Worm (Caenorhabditis elegans) whole organism, L4 larva: ENCODE data around the gene pfn-3.
A peak's percentile ranks its signal among the peaks of the same experiment; 100 is the strongest.
"Not testable (repeated sequence)": the region's sequence is repeated elsewhere in the genome, so short reads cannot be mapped to it uniquely, and the experiment has no call there.

Source experiments
- F26F4.8 ChIP-seq: fragments of 200-800 bp; sonication (Bioruptor generic); conservative IDR thresholded peaks from 2 replicates; pipeline ENCODE4 v1.3.6; 2022; ENCODE audit warnings: missing genetic modification characterization, missing compliant biosample characterization
- F44E2.7 ChIP-seq: fragments of 200-800 bp; sonication (Bioruptor generic); IDR thresholded peaks from 2 replicates; pipeline ENCODE4 v2.1.2; 2022; ENCODE audit warnings: missing genetic modification characterization, missing compliant biosample characterization
- T26A8.4 ChIP-seq: fragments of 200-800 bp; sonication (Bioruptor generic); IDR thresholded peaks from 2 replicates; pipeline ENCODE4 v1.3.6; 2022; ENCODE audit warnings: missing genetic modification characterization, missing compliant biosample characterization
- Y5F2A.4 ChIP-seq: fragments of 200-800 bp; sonication (Bioruptor generic); optimal IDR thresholded peaks from 2 replicates; lab custom pipeline; 2018; ENCODE audit warnings: mild to moderate bottlenecking, missing genetic modification characterization, missing compliant biosample characterization
- aha-1 ChIP-seq: fragments of 150-350 bp; peaks from one replicate; lab custom pipeline; 2014; ENCODE audit warnings: missing biosample characterization, missing genetic modification characterization
- arid-1 ChIP-seq: fragments of 200-800 bp; sonication (Bioruptor generic); conservative IDR thresholded peaks from 2 replicates; pipeline ENCODE4 v1.3.6; 2022; ENCODE audit warnings: missing genetic modification reagents, missing genetic modification characterization, missing compliant biosample characterization
- attf-4 ChIP-seq: sonication (generic microtip); optimal IDR thresholded peaks from 3 replicates; lab custom pipeline; 2017; ENCODE audit warnings: missing biosample characterization, missing genetic modification characterization
- ceh-32 ChIP-seq: sonication (generic microtip); optimal IDR thresholded peaks from 2 replicates; lab custom pipeline; 2016; ENCODE audit warnings: mild to moderate bottlenecking, missing genetic modification characterization, missing compliant biosample characterization; ENCODE audit not compliant: poor library complexity
- ceh-44 ChIP-seq: fragments of 200-800 bp; sonication (Bioruptor generic); IDR thresholded peaks from 2 replicates; pipeline ENCODE4 v1.3.6; 2022; ENCODE audit warnings: missing genetic modification reagents, missing genetic modification characterization, missing compliant biosample characterization
- ctbp-1 ChIP-seq: fragments of 200-800 bp; sonication (Bioruptor generic); IDR thresholded peaks from 2 replicates; pipeline ENCODE4 v1.3.6; 2022; ENCODE audit warnings: missing genetic modification reagents, missing genetic modification characterization, missing compliant biosample characterization
- daf-16 ChIP-seq, 3 experiments: sonication (generic microtip); optimal IDR thresholded peaks; 2 replicates each; lab custom pipeline; 2016 to 2017; ENCODE audit warnings: missing genetic modification characterization in 3 of 3, missing genetic modification reagents in 3 of 3, mild to moderate bottlenecking in 2 of 3, missing compliant biosample characterization in 2 of 3, missing biosample characterization in 1 of 3, moderate library complexity in 1 of 3
- dmd-6 ChIP-seq: fragments of 200-800 bp; sonication (Bioruptor generic); IDR thresholded peaks from 2 replicates; pipeline ENCODE4 v1.3.6; 2022; ENCODE audit warnings: missing genetic modification reagents, missing genetic modification characterization, missing compliant biosample characterization
- dmd-8 ChIP-seq: fragments of 200-800 bp; sonication (Bioruptor generic); IDR thresholded peaks from 2 replicates; pipeline ENCODE4 v1.3.6; 2022; ENCODE audit warnings: missing genetic modification characterization, missing compliant biosample characterization
- dmd-9 ChIP-seq: fragments of 200-800 bp; sonication (Bioruptor generic); IDR thresholded peaks from 2 replicates; pipeline ENCODE4 v1.3.6; 2022; ENCODE audit warnings: missing genetic modification reagents, missing genetic modification characterization, missing compliant biosample characterization
- egl-43 ChIP-seq: fragments of 200-800 bp; sonication (Bioruptor generic); IDR thresholded peaks from 2 replicates; pipeline ENCODE4 v1.3.6; 2022; ENCODE audit warnings: missing genetic modification reagents, missing genetic modification characterization, missing compliant biosample characterization
- hlh-11 ChIP-seq: fragments of 200-800 bp; sonication (Bioruptor generic); optimal IDR thresholded peaks from 2 replicates; lab custom pipeline; 2018; ENCODE audit warnings: mild to moderate bottlenecking, missing genetic modification characterization, missing compliant biosample characterization
- lim-7 ChIP-seq: fragments of 200-800 bp; sonication (Bioruptor generic); IDR thresholded peaks from 2 replicates; pipeline ENCODE4 v1.3.6; 2022; ENCODE audit warnings: missing genetic modification characterization, missing compliant biosample characterization
- lin-1 ChIP-seq: fragments of 200-800 bp; sonication (Bioruptor generic); IDR thresholded peaks from 2 replicates; pipeline ENCODE4 v1.3.6; 2022; ENCODE audit warnings: missing genetic modification reagents, missing genetic modification characterization, missing compliant biosample characterization
- lin-15B ChIP-seq: fragments of 150-350 bp; sonication (generic microtip); optimal IDR thresholded peaks from 3 replicates; lab custom pipeline; 2014; ENCODE audit warnings: missing biosample characterization, missing genetic modification characterization
- lin-38 ChIP-seq: fragments of 200-800 bp; sonication (Bioruptor generic); IDR thresholded peaks from 2 replicates; pipeline ENCODE4 v1.3.6; 2022; ENCODE audit warnings: missing genetic modification reagents, missing genetic modification characterization, missing compliant biosample characterization
- mdt-29 ChIP-seq: fragments of 200-800 bp; sonication (Bioruptor generic); IDR thresholded peaks from 2 replicates; pipeline ENCODE4 v1.3.6; 2022; ENCODE audit warnings: missing genetic modification reagents, missing genetic modification characterization, missing compliant biosample characterization
- mep-1 ChIP-seq: fragments of 150-350 bp; sonication (generic microtip); optimal IDR thresholded peaks from 3 replicates; lab custom pipeline; 2014; ENCODE audit warnings: missing biosample characterization, missing genetic modification characterization
- mes-2 ChIP-seq: sonication (generic microtip); optimal IDR thresholded peaks from 2 replicates; lab custom pipeline; 2016; ENCODE audit warnings: missing genotype, mild to moderate bottlenecking, missing genetic modification characterization, missing compliant biosample characterization; ENCODE audit not compliant: poor library complexity, severe bottlenecking
- mxl-3 ChIP-seq: fragments of 200-800 bp; sonication (Bioruptor generic); optimal IDR thresholded peaks from 2 replicates; lab custom pipeline; 2018; ENCODE audit warnings: mild to moderate bottlenecking, missing genetic modification characterization, missing compliant biosample characterization
- nhr-10 ChIP-seq: fragments of 150-350 bp; optimal IDR thresholded peaks from 2 replicates; lab custom pipeline; 2014; ENCODE audit warnings: missing biosample characterization, missing genetic modification characterization
- nhr-237 ChIP-seq: sonication (generic microtip); optimal IDR thresholded peaks from 2 replicates; lab custom pipeline; 2017; ENCODE audit warnings: missing biosample characterization, missing genetic modification characterization
- nhr-48 ChIP-seq: sonication (generic microtip); optimal IDR thresholded peaks from 2 replicates; lab custom pipeline; 2016; ENCODE audit warnings: mild to moderate bottlenecking, missing genetic modification characterization, missing compliant biosample characterization
- pha-4 ChIP-seq, 2 experiments: fragments of 150-350 bp in 1 of 2; fragments of 200-800 bp in 1 of 2; sonication (Bioruptor generic) in 1 of 2; IDR thresholded peaks in 1 of 2; optimal IDR thresholded peaks in 1 of 2; 2 replicates each; pipeline versions ENCODE4 v1.3.6 to Lab custom; 2014 to 2022; ENCODE audit warnings: missing genetic modification characterization in 2 of 2, missing genetic modification reagents in 2 of 2, missing biosample characterization in 1 of 2, missing compliant biosample characterization in 1 of 2
- set-16 ChIP-seq: fragments of 200-800 bp; sonication (Bioruptor generic); IDR thresholded peaks from 2 replicates; pipeline ENCODE4 v1.3.6; 2022; ENCODE audit warnings: missing genetic modification reagents, missing genetic modification characterization, missing compliant biosample characterization
- unc-62 ChIP-seq, 3 experiments: fragments of 150-350 bp in 1 of 3; sonication (generic microtip); optimal IDR thresholded peaks in 2 of 3; peaks in 1 of 3; 1 replicate in 1 of 3; 2 replicates in 2 of 3; lab custom pipeline; 2014 to 2017; ENCODE audit warnings: missing biosample characterization in 3 of 3, missing genetic modification characterization in 3 of 3, missing genetic modification reagents in 3 of 3, missing genotype in 1 of 3
- vab-7 ChIP-seq: fragments of 200-800 bp; sonication (Bioruptor generic); IDR thresholded peaks from 2 replicates; pipeline ENCODE4 v1.3.6; 2022; ENCODE audit warnings: missing genetic modification reagents, missing genetic modification characterization, missing compliant biosample characterization
- zfp-3 ChIP-seq: fragments of 200-800 bp; sonication (Bioruptor generic); conservative IDR thresholded peaks from 2 replicates; pipeline ENCODE4 v1.3.6; 2022; ENCODE audit warnings: missing genetic modification reagents, missing genetic modification characterization, missing compliant biosample characterization
- ztf-7 ChIP-seq: fragments of 150-350 bp; optimal IDR thresholded peaks from 2 replicates; lab custom pipeline; 2014; ENCODE audit warnings: missing biosample characterization, missing genetic modification characterization

Gene pfn-3

DNA sequence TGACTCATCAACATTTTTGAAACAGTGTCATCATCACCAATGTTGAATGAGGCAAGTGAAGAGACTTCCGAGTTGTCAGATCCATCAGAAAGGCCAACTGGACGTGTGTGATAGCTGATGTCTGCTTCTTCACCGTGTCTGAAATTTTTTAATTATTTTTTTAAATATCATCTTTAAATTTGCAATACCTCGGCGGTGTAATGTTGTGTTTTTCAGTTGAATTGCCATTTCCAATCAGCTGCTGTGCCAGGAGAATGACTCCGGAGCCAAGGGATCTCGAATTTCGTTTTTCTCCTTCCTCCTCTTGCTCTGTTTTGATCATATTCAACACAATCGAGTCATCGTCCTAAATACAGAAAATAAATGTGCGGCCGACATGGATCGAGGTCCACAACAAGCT is 4.6 kb upstream of the pfn-3 start:
- TF ChIP-seq aha-1 (tag; lab: Kevin White, UChicago) (peak; percentile 6), nhr-48 (no peak), unc-62 (GFP tag; optimal IDR thresholded peaks at IDR 0.05 in 1 of 2; lab: Kevin White, UChicago) (peak in 1 of 2 experiments; percentile 96), unc-62 (tag; optimal IDR thresholded peaks at IDR 0.05; lab: Kevin White, UChicago) (no peak)

DNA sequence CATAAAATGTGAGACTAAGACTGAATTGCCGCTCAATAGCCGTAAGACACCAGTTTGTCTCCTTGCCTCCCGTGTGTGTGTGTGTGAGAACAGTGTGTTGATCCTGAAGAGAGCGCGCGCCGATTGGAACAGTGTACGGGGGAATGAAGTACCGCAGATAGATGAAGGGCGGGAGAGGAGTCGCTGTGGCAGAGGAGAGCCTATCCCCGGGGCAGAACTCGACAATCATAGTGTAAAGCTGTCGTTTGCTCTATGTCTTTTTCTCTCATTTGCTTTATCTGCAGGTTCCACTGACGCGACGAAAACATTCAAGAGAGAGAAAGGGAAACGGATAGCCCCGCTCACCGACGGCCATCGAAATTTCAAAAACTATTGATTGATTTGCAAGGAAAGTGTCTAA is 1.5 kb upstream of the pfn-3 start:
- TF ChIP-seq Y5F2A.4 = no peak
- peak in 1 of 2 experiments; percentile 23 for TF ChIP-seq daf-16 (GFP tag; optimal IDR thresholded peaks at IDR 0.05; lab: Kevin White, UChicago)
- no peak for TF ChIP-seq daf-16 (tag; optimal IDR thresholded peaks at IDR 0.05; lab: Kevin White, UChicago)
- TF ChIP-seq mxl-3 = peak; percentile 19
- TF ChIP-seq lin-15B (tag; lab: Kevin White, UChicago) = no peak
- TF ChIP-seq F44E2.7 (GFP tag; lab: Robert Waterston, UW) = 0 out of 2 replicates have a peak, but pooled peaks have one; percentile 34
- TF ChIP-seq mes-2 (tag; lab: Kevin White, UChicago) = peak; percentile 8
- peak; percentile 24 for TF ChIP-seq hlh-11 (tag; lab: Kevin White, UChicago)
- no peak for TF ChIP-seq ceh-32 (tag; lab: Kevin White, UChicago)
- no peak for TF ChIP-seq pha-4 (GFP tag; IDR thresholded peaks at IDR 0.05; lab: Robert Waterston, UW)
- TF ChIP-seq pha-4 (tag; optimal IDR thresholded peaks at IDR 0.05; lab: Kevin White, UChicago) = no peak
- peak; percentile 22; the same call in 1 of the 2 replicates for TF ChIP-seq set-16 (GFP tag; lab: Robert Waterston, UW)

DNA sequence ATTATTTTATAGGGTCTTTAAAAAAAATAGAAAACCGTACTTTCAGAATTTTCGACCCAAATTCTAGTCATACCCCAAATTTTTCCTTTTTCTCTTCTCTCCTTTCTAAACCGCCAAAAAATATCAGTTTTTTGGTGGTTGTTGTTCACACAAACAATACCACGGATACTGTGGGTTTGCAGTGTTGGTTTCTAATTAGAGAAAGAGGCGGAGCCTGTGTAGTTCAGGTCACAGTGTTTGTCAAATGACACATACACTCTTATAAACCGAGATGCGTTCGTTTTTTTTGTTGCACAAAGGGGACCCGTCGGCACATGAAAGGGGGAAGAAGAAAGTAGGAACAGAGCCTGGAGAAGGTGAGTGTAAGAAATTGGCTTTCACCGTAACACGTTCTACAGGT is 8.3 kb downstream of the pfn-3 start, which contains the start of gene lim-6:
Gene lim-6, plus strand, starts transcription at position 301 of the 400 bp plus-strand sequence.
- no peak for TF ChIP-seq mep-1 (tag; lab: Kevin White, UChicago)
- no peak for TF ChIP-seq mdt-29 (GFP tag; lab: Robert Waterston, UW)
- TF ChIP-seq F44E2.7 (GFP tag; lab: Robert Waterston, UW) = no peak
- TF ChIP-seq set-16 (GFP tag; lab: Robert Waterston, UW) = no peak
- no peak for TF ChIP-seq nhr-237 (tag; lab: Kevin White, UChicago)
- TF ChIP-seq attf-4 (tag; lab: Kevin White, UChicago) = no peak
- no peak for TF ChIP-seq ztf-7 (tag; lab: Kevin White, UChicago)
- TF ChIP-seq lim-7 = no peak
- no peak for TF ChIP-seq nhr-10 (tag; lab: Kevin White, UChicago)
- no peak for TF ChIP-seq arid-1 (GFP tag; lab: Robert Waterston, UW)

DNA sequence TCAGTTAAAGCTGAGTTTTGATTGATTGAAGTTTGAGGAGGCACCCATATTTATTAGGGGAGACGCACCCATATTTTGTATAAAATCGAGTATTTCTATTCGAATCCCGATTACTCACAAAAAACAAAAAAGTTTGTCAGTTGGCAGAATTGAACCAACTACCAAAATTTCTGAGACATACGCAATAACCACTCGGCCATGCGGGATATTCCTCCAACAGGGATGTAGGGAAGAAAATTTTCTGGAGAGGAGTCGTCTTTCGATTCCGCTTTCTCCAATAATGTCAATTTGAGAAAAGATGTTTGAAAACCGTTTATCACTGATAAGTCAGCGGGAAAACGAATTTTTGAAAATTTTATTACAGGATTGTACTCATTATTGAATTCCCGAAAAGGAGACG is 9.9 kb downstream of the pfn-3 start:
- TF ChIP-seq dmd-8 (peak; percentile 60), egl-43 (peak; percentile 77), lin-38 (GFP tag; lab: Robert Waterston, UW) (peak; percentile 56; the same call in 1 of the 2 replicates), ceh-44 (GFP tag; lab: Robert Waterston, UW) (0 out of 2 replicates have a peak, but pooled peaks have one; percentile 37), dmd-6 (GFP tag; lab: Robert Waterston, UW) (peak; percentile 21; the same call in 1 of the 2 replicates), arid-1 (GFP tag; lab: Robert Waterston, UW) (peak; percentile 58; the same call in 1 of the 2 replicates), vab-7 (GFP tag; lab: Robert Waterston, UW) (peak; percentile 11; the same call in 1 of the 2 replicates), pha-4 (GFP tag; IDR thresholded peaks at IDR 0.05; lab: Robert Waterston, UW) (peak; percentile 22; the same call in 1 of the 2 replicates), lim-7 (peak; percentile 73; the same call in 1 of the 2 replicates), F26F4.8 (GFP tag; lab: Robert Waterston, UW) (0 out of 2 replicates have a peak, but pooled peaks have one; percentile 44), lin-1 (GFP tag; lab: Robert Waterston, UW) (0 out of 2 replicates have a peak, but pooled peaks have one; percentile 32), dmd-9 (GFP tag; lab: Robert Waterston, UW) (0 out of 2 replicates have a peak, but pooled peaks have one; percentile 8), zfp-3 (GFP tag; lab: Robert Waterston, UW) (peak; percentile 41; the same call in 1 of the 2 replicates), ctbp-1 (GFP tag; lab: Robert Waterston, UW) (0 out of 2 replicates have a peak, but pooled peaks have one; percentile 36), T26A8.4 (GFP tag; lab: Robert Waterston, UW) (peak; percentile 48; the same call in 1 of the 2 replicates)
- not testable (repeated sequence) for TF ChIP-seq pha-4 (tag; optimal IDR thresholded peaks at IDR 0.05; lab: Kevin White, UChicago)
